Fruit fly (Drosophila melanogaster): ENCODE measurements around the gene Cyt-c1L.

Cyt-c1L gene

dm6 chr3R:29219948-29220347, 16.0 kb upstream of the Cyt-c1L start, which contains the start of gene eEF1gamma:
Gene eEF1gamma (plus strand): TSS chr3R:29220172.
- TF ChIP-seq kay (GFP tag; ENCODE audit: borderline replicate concordance), result no peak
- TF ChIP-seq pad (GFP tag; optimal IDR thresholded peaks at IDR 0.05), result peak; percentile 88
- TF ChIP-seq CG5204 (GFP tag; optimal IDR thresholded peaks at IDR 0.05), result peak; percentile 93
- TF ChIP-seq tj (GFP tag; optimal IDR thresholded peaks at IDR 0.05), result peak; percentile 87
- TF ChIP-seq Crg-1 (GFP tag; optimal IDR thresholded peaks at IDR 0.05), result peak; percentile 97
- peak; percentile 96 for TF ChIP-seq bab1 (GFP tag; optimal IDR thresholded peaks at IDR 0.05)
- TF ChIP-seq cic (GFP tag; optimal IDR thresholded peaks at IDR 0.05), result peak; percentile 73
- TF ChIP-seq toe (GFP tag; optimal IDR thresholded peaks at IDR 0.05), result peak; percentile 92
- TF ChIP-seq Mnt (GFP tag; optimal IDR thresholded peaks at IDR 0.05), result peak; percentile 93
- TF ChIP-seq CG14711 (tag; optimal IDR thresholded peaks at IDR 0.05), result peak; percentile 80
- TF ChIP-seq cnc (optimal IDR thresholded peaks at IDR 0.05), result no peak
- peak; percentile 95 for TF ChIP-seq CG1620 (GFP tag; optimal IDR thresholded peaks at IDR 0.05)
- peak; percentile 95 for TF ChIP-seq CG7045 (GFP tag; optimal IDR thresholded peaks at IDR 0.05)
- peak; percentile 94 for TF ChIP-seq CG7101 (tag; optimal IDR thresholded peaks at IDR 0.05)
- TF ChIP-seq Hr96 (GFP tag; optimal IDR thresholded peaks at IDR 0.05), result peak; percentile 96
- TF ChIP-seq CG11617 (GFP tag; optimal IDR thresholded peaks at IDR 0.05), result peak; percentile 97
- peak; percentile 93 for TF ChIP-seq CG12768 (GFP tag; optimal IDR thresholded peaks at IDR 0.05)
- peak; percentile 84 for TF ChIP-seq CG33017 (tag; optimal IDR thresholded peaks at IDR 0.05)
- peak; percentile 87 for TF ChIP-seq Clk (GFP tag; optimal IDR thresholded peaks at IDR 0.05)
- peak; percentile 95 for TF ChIP-seq ovo (GFP tag; optimal IDR thresholded peaks at IDR 0.05)

dm6 chr3R:29218001-29218400, 14.1 kb upstream of the Cyt-c1L start:
- TF ChIP-seq toe (GFP tag; optimal IDR thresholded peaks at IDR 0.05) (no peak), CG14711 (tag; optimal IDR thresholded peaks at IDR 0.05) (no peak), pad (GFP tag; optimal IDR thresholded peaks at IDR 0.05) (no peak), bab1 (GFP tag; optimal IDR thresholded peaks at IDR 0.05) (no peak), CG33017 (tag; optimal IDR thresholded peaks at IDR 0.05) (no peak)

dm6 chr3R:29217309-29217708, 13.4 kb upstream of the Cyt-c1L start:
- TF ChIP-seq CG14711 (tag; optimal IDR thresholded peaks at IDR 0.05) (no peak), CG33017 (tag; optimal IDR thresholded peaks at IDR 0.05) (no peak), ovo (GFP tag; optimal IDR thresholded peaks at IDR 0.05) (no peak), Hr96 (GFP tag; optimal IDR thresholded peaks at IDR 0.05) (no peak), bab1 (GFP tag; optimal IDR thresholded peaks at IDR 0.05) (no peak), CG12768 (GFP tag; optimal IDR thresholded peaks at IDR 0.05) (no peak), toe (GFP tag; optimal IDR thresholded peaks at IDR 0.05) (no peak), Crg-1 (GFP tag; optimal IDR thresholded peaks at IDR 0.05) (no peak), CG11617 (GFP tag; optimal IDR thresholded peaks at IDR 0.05) (no peak), CG7101 (tag; optimal IDR thresholded peaks at IDR 0.05) (no peak), CG7045 (GFP tag; optimal IDR thresholded peaks at IDR 0.05) (no peak)

- TF ChIP-seq CG33017 (tag; optimal IDR thresholded peaks at IDR 0.05) (no peak), Clk (GFP tag; optimal IDR thresholded peaks at IDR 0.05) (no peak), CG14711 (tag; optimal IDR thresholded peaks at IDR 0.05) (no peak), CG7045 (GFP tag; optimal IDR thresholded peaks at IDR 0.05) (no peak), CG5204 (GFP tag; optimal IDR thresholded peaks at IDR 0.05) (no peak), bab1 (GFP tag; optimal IDR thresholded peaks at IDR 0.05) (no peak), tj (GFP tag; optimal IDR thresholded peaks at IDR 0.05) (peak; percentile 99), Hr96 (GFP tag; optimal IDR thresholded peaks at IDR 0.05) (no peak), CG1620 (GFP tag; optimal IDR thresholded peaks at IDR 0.05) (no peak)
Observed at dm6 chr3R:29216484-29216863, 12.5 kb upstream of the Cyt-c1L start.

dm6 chr3R:29215652-29216483, 11.9 kb upstream of the Cyt-c1L start:
- TF ChIP-seq Crg-1 (GFP tag; optimal IDR thresholded peaks at IDR 0.05) (no peak), CG33017 (tag; optimal IDR thresholded peaks at IDR 0.05) (peak; percentile 27)

dm6 chr3R:29214982-29215533, 11.1 kb upstream of the Cyt-c1L start:
- TF ChIP-seq Hr96 (GFP tag; optimal IDR thresholded peaks at IDR 0.05) (no peak), CG12768 (GFP tag; optimal IDR thresholded peaks at IDR 0.05) (peak; percentile 31), CG1620 (GFP tag; optimal IDR thresholded peaks at IDR 0.05) (no peak), kay (GFP tag; ENCODE audit: borderline replicate concordance) (peak; percentile 97), pad (GFP tag; optimal IDR thresholded peaks at IDR 0.05) (peak; percentile 94), Crg-1 (GFP tag; optimal IDR thresholded peaks at IDR 0.05) (no peak), toe (GFP tag; optimal IDR thresholded peaks at IDR 0.05) (no peak), tj (GFP tag; optimal IDR thresholded peaks at IDR 0.05) (no peak), ovo (GFP tag; optimal IDR thresholded peaks at IDR 0.05) (peak; percentile 72), CG14711 (tag; optimal IDR thresholded peaks at IDR 0.05) (peak; percentile 43), Clk (GFP tag; optimal IDR thresholded peaks at IDR 0.05) (no peak), CG33017 (tag; optimal IDR thresholded peaks at IDR 0.05) (peak; percentile 50), Mnt (GFP tag; optimal IDR thresholded peaks at IDR 0.05) (peak; percentile 38), cic (GFP tag; optimal IDR thresholded peaks at IDR 0.05) (peak; percentile 72), CG11617 (GFP tag; optimal IDR thresholded peaks at IDR 0.05) (no peak), CG7101 (tag; optimal IDR thresholded peaks at IDR 0.05) (peak; percentile 10), cnc (optimal IDR thresholded peaks at IDR 0.05) (no peak), CG7045 (GFP tag; optimal IDR thresholded peaks at IDR 0.05) (peak; percentile 27), bab1 (GFP tag; optimal IDR thresholded peaks at IDR 0.05) (peak; percentile 2)
